Worm (Caenorhabditis elegans) whole organism, L4 larva: ENCODE data around the gene nlp-81.

ENCODE experiments used
- F44E2.7 ChIP-seq: fragments of 200-800 bp; sonication (Bioruptor generic); IDR thresholded peaks from 2 replicates; pipeline ENCODE4 v2.1.2; 2022; ENCODE audit warnings: missing genetic modification characterization, missing compliant biosample characterization
- dmd-9 ChIP-seq: fragments of 200-800 bp; sonication (Bioruptor generic); IDR thresholded peaks from 2 replicates; pipeline ENCODE4 v1.3.6; 2022; ENCODE audit warnings: missing genetic modification reagents, missing genetic modification characterization, missing compliant biosample characterization
- egl-27 ChIP-seq: sonication (generic microtip); optimal IDR thresholded peaks from 3 replicates; lab custom pipeline; 2017; ENCODE audit warnings: missing biosample characterization, missing genetic modification reagents, missing genetic modification characterization
- lin-15B ChIP-seq: fragments of 150-350 bp; sonication (generic microtip); optimal IDR thresholded peaks from 3 replicates; lab custom pipeline; 2014; ENCODE audit warnings: missing biosample characterization, missing genetic modification characterization
- nhr-237 ChIP-seq: sonication (generic microtip); optimal IDR thresholded peaks from 2 replicates; lab custom pipeline; 2017; ENCODE audit warnings: missing biosample characterization, missing genetic modification characterization
- nhr-76 ChIP-seq: fragments of 150-350 bp; optimal IDR thresholded peaks from 2 replicates; lab custom pipeline; 2014; ENCODE audit warnings: missing biosample characterization, missing genetic modification characterization
- pha-4 ChIP-seq, 2 experiments: fragments of 150-350 bp in 1 of 2; fragments of 200-800 bp in 1 of 2; sonication (Bioruptor generic) in 1 of 2; IDR thresholded peaks in 1 of 2; optimal IDR thresholded peaks in 1 of 2; 2 replicates each; pipeline versions ENCODE4 v1.3.6 to Lab custom; 2014 to 2022; ENCODE audit warnings: missing genetic modification characterization in 2 of 2, missing genetic modification reagents in 2 of 2, missing biosample characterization in 1 of 2, missing compliant biosample characterization in 1 of 2
- pqm-1 ChIP-seq: sonication (generic microtip); optimal IDR thresholded peaks from 2 replicates; lab custom pipeline; 2017; ENCODE audit warnings: missing biosample characterization, missing genetic modification characterization
- sdz-12 ChIP-seq: fragments of 200-800 bp; sonication (Bioruptor generic); optimal IDR thresholded peaks from 2 replicates; lab custom pipeline; 2018; ENCODE audit warnings: mild to moderate bottlenecking, missing genetic modification characterization, missing compliant biosample characterization
- unc-39 ChIP-seq: sonication (generic microtip); optimal IDR thresholded peaks from 2 replicates; lab custom pipeline; 2017; ENCODE audit warnings: missing biosample characterization, missing genetic modification characterization
- zag-1 ChIP-seq: fragments of 150-350 bp; optimal IDR thresholded peaks from 2 replicates; lab custom pipeline; 2014; ENCODE audit warnings: missing biosample characterization, missing genetic modification characterization
- zip-11 ChIP-seq: fragments of 200-800 bp; sonication (Bioruptor generic); IDR thresholded peaks from 2 replicates; pipeline ENCODE4 v1.3.6; 2022; ENCODE audit warnings: missing genetic modification characterization, missing compliant biosample characterization

DNA sequence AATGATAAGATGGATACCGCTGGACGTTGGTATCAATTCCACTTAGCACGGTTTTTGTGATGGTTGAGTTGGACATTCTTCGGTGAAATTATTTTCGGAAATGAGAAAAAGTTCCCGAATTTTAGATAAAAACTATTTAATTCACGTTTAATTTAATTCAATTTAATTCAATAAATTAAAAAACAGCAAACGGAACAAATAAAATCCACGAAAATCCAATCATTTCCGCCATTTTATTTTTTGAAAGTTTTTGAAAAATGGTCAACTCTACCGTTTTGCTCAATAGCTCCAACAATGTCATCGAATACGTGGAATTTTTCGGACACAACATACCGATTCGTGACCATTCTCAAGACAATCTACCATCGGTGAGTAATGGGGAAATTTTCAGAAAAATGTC, 26.2 kb upstream of the nlp-81 start, which contains the start of the genes Y67D8B.3 and Y67D8B.5:
- TF ChIP-seq lin-15B (tag; lab: Kevin White, UChicago): no peak
- no peak for TF ChIP-seq unc-39
- TF ChIP-seq nhr-237 (tag; lab: Kevin White, UChicago): no peak
- no peak for TF ChIP-seq zag-1 (tag; lab: Kevin White, UChicago)
- no peak for TF ChIP-seq zip-11
- TF ChIP-seq sdz-12 (GFP tag; lab: Kevin White, UChicago): no peak
- TF ChIP-seq F44E2.7: no peak
- TF ChIP-seq pha-4 (GFP tag; IDR thresholded peaks at IDR 0.05; lab: Robert Waterston, UW): no peak
- TF ChIP-seq pha-4 (tag; optimal IDR thresholded peaks at IDR 0.05; lab: Kevin White, UChicago): no peak
- no peak for TF ChIP-seq nhr-76
- TF ChIP-seq dmd-9 (GFP tag; lab: Robert Waterston, UW): no peak
- TF ChIP-seq pqm-1: no peak
- no peak for TF ChIP-seq egl-27
